Fruit fly (Drosophila melanogaster): ENCODE measurements around the gene CG12091.
A peak's percentile ranks its signal among the peaks of the same experiment; 100 is the strongest.

Gene CG12091

dm6 chr3L:1515820-1516540 lies 20.7 kb downstream of the CG12091 start (continued):
- TF ChIP-seq CG12299 (tag; optimal IDR thresholded peaks at IDR 0.05), result peak; percentile 56
- peak; percentile 66 for TF ChIP-seq btn (GFP tag; optimal IDR thresholded peaks at IDR 0.05)
- TF ChIP-seq peb (GFP tag; IDR thresholded peaks at IDR 0.05), result peak; percentile 47; the same call in 1 of the 2 replicates
- peak; percentile 60 for TF ChIP-seq bcd (GFP tag; optimal IDR thresholded peaks at IDR 0.05)
- peak; percentile 35; the same call in 2 of the 3 replicates for TF ChIP-seq B-H1 (GFP tag; IDR thresholded peaks at IDR 0.05)
- TF ChIP-seq CG31441 (GFP tag; IDR thresholded peaks at IDR 0.05), result peak; percentile 82
- TF ChIP-seq CG11695 (GFP tag; IDR thresholded peaks at IDR 0.05), result peak; percentile 72
- peak; percentile 47 for TF ChIP-seq Dek (tag; optimal IDR thresholded peaks at IDR 0.05)
- no peak for TF ChIP-seq mirr (GFP tag; optimal IDR thresholded peaks at IDR 0.05)
- no peak for TF ChIP-seq CG10147 (GFP tag; optimal IDR thresholded peaks at IDR 0.05)
- TF ChIP-seq Sin3A (optimal IDR thresholded peaks at IDR 0.05), result no peak
- no peak for TF ChIP-seq MBD-R2 (GFP tag; IDR thresholded peaks at IDR 0.05)
- no peak for TF ChIP-seq zf30C (GFP tag; optimal IDR thresholded peaks at IDR 0.05)
- TF ChIP-seq ap (GFP tag; IDR thresholded peaks at IDR 0.05), result no peak; the same call in 1 of the 2 replicates
- peak; percentile 47 for TF ChIP-seq HLH54F (GFP tag; optimal IDR thresholded peaks at IDR 0.05)
- TF ChIP-seq nmo (GFP tag; optimal IDR thresholded peaks at IDR 0.05), result peak; percentile 85
- peak; percentile 19 for TF ChIP-seq pb (GFP tag; optimal IDR thresholded peaks at IDR 0.05)
- TF ChIP-seq Dbx (GFP tag; IDR thresholded peaks at IDR 0.05), result no peak
- no peak for TF ChIP-seq CG14050 (GFP tag; IDR thresholded peaks at IDR 0.05)
- TF ChIP-seq CG2678 (tag; optimal IDR thresholded peaks at IDR 0.05), result peak; percentile 83
- no peak for TF ChIP-seq hkb (optimal IDR thresholded peaks at IDR 0.05)
- TF ChIP-seq hkb (GFP tag; IDR thresholded peaks at IDR 0.05), result peak; percentile 69
- TF ChIP-seq CG8281 (tag; optimal IDR thresholded peaks at IDR 0.05), result peak; percentile 45
- peak; percentile 70 for TF ChIP-seq PHDP (tag; optimal IDR thresholded peaks at IDR 0.05)
- TF ChIP-seq kah (GFP tag; optimal IDR thresholded peaks at IDR 0.05), result no peak
- TF ChIP-seq CG7839 (tag; optimal IDR thresholded peaks at IDR 0.05), result peak; percentile 80
- 0 out of 3 replicates have a peak, but pooled peaks have one; percentile 5 for TF ChIP-seq ase (GFP tag; IDR thresholded peaks at IDR 0.05)
- TF ChIP-seq tio (GFP tag; optimal IDR thresholded peaks at IDR 0.05), result peak; percentile 66
- TF ChIP-seq Mad (GFP tag; optimal IDR thresholded peaks at IDR 0.05), result peak; percentile 43
- TF ChIP-seq bigmax (GFP tag; optimal IDR thresholded peaks at IDR 0.05), result no peak
- no peak for TF ChIP-seq emc (GFP tag; optimal IDR thresholded peaks at IDR 0.05)
- TF ChIP-seq usp (GFP tag; optimal IDR thresholded peaks at IDR 0.05), result no peak
- TF ChIP-seq Fer1 (GFP tag; optimal IDR thresholded peaks at IDR 0.05), result peak; percentile 13
- TF ChIP-seq CG11560 (tag; IDR thresholded peaks at IDR 0.05), result no peak
- TF ChIP-seq bowl (GFP tag; IDR thresholded peaks at IDR 0.05), result no peak
- TF ChIP-seq Rx (GFP tag; IDR thresholded peaks at IDR 0.05), result peak; percentile 39; the same call in 1 of the 2 replicates
- peak; percentile 79 for TF ChIP-seq Drgx (GFP tag; IDR thresholded peaks at IDR 0.05)
- peak; percentile 95 for TF ChIP-seq Ets65A (GFP tag)
- TF ChIP-seq vnd (GFP tag; IDR thresholded peaks at IDR 0.05; ENCODE audit: partially characterized antibody), result no peak
- no peak for TF ChIP-seq sima (GFP tag; optimal IDR thresholded peaks at IDR 0.05)
- TF ChIP-seq CG11247 (GFP tag; IDR thresholded peaks at IDR 0.05), result no peak; the same call in 1 of the 2 replicates
- TF ChIP-seq CG9215 (GFP tag; IDR thresholded peaks at IDR 0.05), result peak; percentile 37; the same call in 1 of the 2 replicates
- TF ChIP-seq lola (GFP tag; optimal IDR thresholded peaks at IDR 0.05), result peak in 1 of 3 experiments; percentile 84
- TF ChIP-seq CG7928 (GFP tag; optimal IDR thresholded peaks at IDR 0.05), result no peak
- peak; percentile 33 for TF ChIP-seq Nf-YB (GFP tag; optimal IDR thresholded peaks at IDR 0.05)
- no peak for TF ChIP-seq ro (GFP tag; IDR thresholded peaks at IDR 0.05)
- peak; percentile 3 for TF ChIP-seq CrebB (tag; optimal IDR thresholded peaks at IDR 0.05)
- no peak for TF ChIP-seq CG3726 (GFP tag; IDR thresholded peaks at IDR 0.05)
- TF ChIP-seq Oli (tag; optimal IDR thresholded peaks at IDR 0.05), result peak; percentile 82
- TF ChIP-seq nerfin-2 (GFP tag; IDR thresholded peaks at IDR 0.05; ENCODE audit: partially characterized antibody), result no peak
- no peak for TF ChIP-seq slou (GFP tag; optimal IDR thresholded peaks at IDR 0.05)
